Worm (Caenorhabditis elegans): ENCODE results near the gene sri-47.

Gene sri-47

ce11 chrII:2641777-2642176, 14.9 kb upstream of the sri-47 start, which contains the start of gene F22E5.7:
F22E5.7 (plus strand) TSS chrII:2642077.
- no peak for TF ChIP-seq alr-1 (tag; optimal IDR thresholded peaks at IDR 0.05; ENCODE audit: borderline replicate concordance)
- no peak for TF ChIP-seq fkh-8 (tag; optimal IDR thresholded peaks at IDR 0.05)
- TF ChIP-seq zag-1 (tag; optimal IDR thresholded peaks at IDR 0.05) = no peak
- TF ChIP-seq grh-1 (GFP tag; IDR thresholded peaks at IDR 0.05) = no peak

- TF ChIP-seq lir-3 (tag; optimal IDR thresholded peaks at IDR 0.05; ENCODE audit: poor library complexity) = no peak
- TF ChIP-seq egl-13 (tag; optimal IDR thresholded peaks at IDR 0.05) = no peak
- no peak for TF ChIP-seq dsc-1 (tag; optimal IDR thresholded peaks at IDR 0.05)
- no peak for TF ChIP-seq C34B4.2 (tag; optimal IDR thresholded peaks at IDR 0.05)
- no peak for TF ChIP-seq swsn-7 (tag; optimal IDR thresholded peaks at IDR 0.05)
- no peak for TF ChIP-seq fkh-10 (GFP tag; optimal IDR thresholded peaks at IDR 0.05)
- no peak for TF ChIP-seq vab-15 (tag; optimal IDR thresholded peaks at IDR 0.05)
- no peak for TF ChIP-seq nhr-19 (GFP tag; conservative IDR thresholded peaks at IDR 0.05)
- no peak for TF ChIP-seq nhr-28 (tag; optimal IDR thresholded peaks at IDR 0.05)
Observed at ce11 chrII:2644498-2644897, 12.2 kb upstream of the sri-47 start, which contains the start of gene F22E5.11. F22E5.11 (minus strand) TSS chrII:2644598.

ce11 chrII:2646756-2647155, 9.9 kb upstream of the sri-47 start, which contains the start of gene F22E5.12:
F22E5.12 (minus strand) TSS chrII:2646856.
- TF ChIP-seq xbp-1 (tag; optimal IDR thresholded peaks at IDR 0.05) = peak; percentile 2

ce11 chrII:2649015-2649414, 7.7 kb upstream of the sri-47 start:
- TF ChIP-seq nhr-71 (tag; optimal IDR thresholded peaks at IDR 0.05) (peak; percentile 61), mdl-1 (tag; optimal IDR thresholded peaks at IDR 0.05) (no peak), tlp-1 (tag; optimal IDR thresholded peaks at IDR 0.05) (no peak), xbp-1 (tag; optimal IDR thresholded peaks at IDR 0.05) (peak; percentile 21), rnt-1 (tag; optimal IDR thresholded peaks at IDR 0.05) (peak; percentile 48), sptf-1 (tag; optimal IDR thresholded peaks at IDR 0.05) (no peak), lsy-2 (tag; optimal IDR thresholded peaks at IDR 0.05) (peak; percentile 26 to 51), pag-3 (tag; optimal IDR thresholded peaks at IDR 0.05; ENCODE audit: borderline replicate concordance, insufficient read depth) (no peak), fkh-4 (tag; optimal IDR thresholded peaks at IDR 0.05; ENCODE audit: borderline replicate concordance) (no peak), fkh-8 (tag; optimal IDR thresholded peaks at IDR 0.05) (peak; percentile 52), hpl-2 (GFP tag; optimal IDR thresholded peaks at IDR 0.05) (no peak), efl-1 (optimal IDR thresholded peaks at IDR 0.05) (peak; percentile 50 to 61), efl-1 (GFP tag; optimal IDR thresholded peaks at IDR 0.05 in 1 of 2) (peak; percentile 34 to 67), hlh-4 (tag; optimal IDR thresholded peaks at IDR 0.05) (no peak), efl-3 (GFP tag; optimal IDR thresholded peaks at IDR 0.05) (no peak), C34B4.2 (tag; optimal IDR thresholded peaks at IDR 0.05) (no peak), dpl-1 (GFP tag; optimal IDR thresholded peaks at IDR 0.05) (peak; percentile 9 to 54 (median 35)), zag-1 (tag; optimal IDR thresholded peaks at IDR 0.05) (no peak), lin-14 (GFP tag; optimal IDR thresholded peaks at IDR 0.05) (peak; percentile 76), zip-4 (GFP tag; optimal IDR thresholded peaks at IDR 0.05) (no peak), lin-13 (GFP tag; optimal IDR thresholded peaks at IDR 0.05) (peak; percentile 38), nhr-76 (tag; optimal IDR thresholded peaks at IDR 0.05) (no peak), fkh-10 (GFP tag; optimal IDR thresholded peaks at IDR 0.05) (no peak), unc-86 (tag; optimal IDR thresholded peaks at IDR 0.05) (no peak), lin-35 (GFP tag; optimal IDR thresholded peaks at IDR 0.05) (peak; percentile 5 to 11), egl-13 (tag; optimal IDR thresholded peaks at IDR 0.05) (no peak), ama-1 (optimal IDR thresholded peaks at IDR 0.05) (no peak), swsn-7 (tag; optimal IDR thresholded peaks at IDR 0.05) (peak; percentile 47), nhr-47 (tag; optimal IDR thresholded peaks at IDR 0.05) (peak; percentile 33), ces-1 (GFP tag; optimal IDR thresholded peaks at IDR 0.05) (no peak), nhr-85 (tag) (peak; percentile 47), ets-5 (GFP tag; IDR thresholded peaks at IDR 0.05) (no peak), C04F5.9 (tag; optimal IDR thresholded peaks at IDR 0.05) (no peak), sup-37 (GFP tag; optimal IDR thresholded peaks at IDR 0.05) (no peak), nhr-20 (tag; optimal IDR thresholded peaks at IDR 0.05) (peak; percentile 49), snu-23 (GFP tag; optimal IDR thresholded peaks at IDR 0.05) (peak; percentile 68), skn-1 (tag; optimal IDR thresholded peaks at IDR 0.05) (peak; percentile 27), nhr-19 (GFP tag; conservative IDR thresholded peaks at IDR 0.05) (0 out of 2 replicates have a peak, but pooled peaks have one; percentile 9), mep-1 (tag; optimal IDR thresholded peaks at IDR 0.05) (peak; percentile 44)
